Worm (Caenorhabditis elegans): ENCODE data around the gene ule-4.
"Not testable (repeated sequence)": the region's sequence is repeated elsewhere in the genome, so short reads cannot be mapped to it uniquely, and the experiment has no call there.

Gene ule-4

ce11 chrIV:13662570-13662969 is 15.1 kb upstream of the ule-4 start, which contains the start of gene Y45F10C.2:
TSS of gene Y45F10C.2 (minus strand) at chrIV:13662670.
- TF ChIP-seq lin-15B, nhr-48, lsy-2 (tag; optimal IDR thresholded peaks at IDR 0.05): not testable (repeated sequence)

- not testable (repeated sequence) for TF ChIP-seq cey-2 (tag; optimal IDR thresholded peaks at IDR 0.05; ENCODE audit: borderline replicate concordance, insufficient read depth); set-16 (GFP tag; IDR thresholded peaks at IDR 0.05); pha-4 (GFP tag; IDR thresholded peaks at IDR 0.05); pha-4 (tag; optimal IDR thresholded peaks at IDR 0.05)
Observed at ce11 chrIV:13659449-13659848, 12.0 kb upstream of the ule-4 start, which contains the start of gene Y45F10C.1. TSS of gene Y45F10C.1 (minus strand) at chrIV:13659549.

- 0 out of 2 replicates have a peak, but pooled peaks have one; percentile 45 for TF ChIP-seq mdt-29 (GFP tag; IDR thresholded peaks at IDR 0.05)
- TF ChIP-seq snpc-1.2 (GFP tag; IDR thresholded peaks at IDR 0.05): peak; percentile 92
Observed at ce11 chrIV:13658142-13658541, 10.7 kb upstream of the ule-4 start.

ce11 chrIV:13652023-13652422 is 4.6 kb upstream of the ule-4 start, which contains the start of gene Y45F10C.6:
TSS of gene Y45F10C.6 (plus strand) at chrIV:13652323.
- TF ChIP-seq ZK546.5 (tag; optimal IDR thresholded peaks at IDR 0.05); D1046.2 (GFP tag; IDR thresholded peaks at IDR 0.05); nhr-102 (tag; optimal IDR thresholded peaks at IDR 0.05): not testable (repeated sequence)

- TF ChIP-seq R02D3.7 (tag; optimal IDR thresholded peaks at IDR 0.05); nhr-28 (tag; optimal IDR thresholded peaks at IDR 0.05); snpc-1.2 (GFP tag; IDR thresholded peaks at IDR 0.05): not testable (repeated sequence)
Observed at ce11 chrIV:13651411-13651810, 4.0 kb upstream of the ule-4 start, which contains the start of gene C08F11.12. TSS of gene C08F11.12 (minus strand) at chrIV:13651511.

ce11 chrIV:13650238-13650637 is 2.8 kb upstream of the ule-4 start, which contains the start of gene C08F11.17:
TSS of gene C08F11.17 (minus strand) at chrIV:13650338.
- TF ChIP-seq lsy-2 (tag; optimal IDR thresholded peaks at IDR 0.05) (no peak), lir-3 (tag; optimal IDR thresholded peaks at IDR 0.05) (no peak), F26F4.8 (GFP tag; conservative IDR thresholded peaks at IDR 0.05) (no peak), mep-1 (tag; optimal IDR thresholded peaks at IDR 0.05) (no peak), aly-2 (tag; optimal IDR thresholded peaks at IDR 0.05) (no peak), nhr-25 (tag; optimal IDR thresholded peaks at IDR 0.05; ENCODE audit: borderline replicate concordance, insufficient read depth) (no peak)

ce11 chrIV:13649126-13649525 is 1.7 kb upstream of the ule-4 start, which contains the start of gene C08F11.10:
TSS of gene C08F11.10 (minus strand) at chrIV:13649226.
- no peak for TF ChIP-seq zip-2 (tag; optimal IDR thresholded peaks at IDR 0.05)
- no peak for TF ChIP-seq lin-29 (GFP tag; IDR thresholded peaks at IDR 0.05)
- no peak for TF ChIP-seq gei-8 (GFP tag; optimal IDR thresholded peaks at IDR 0.05)

- no peak for TF ChIP-seq dmd-9 (GFP tag; IDR thresholded peaks at IDR 0.05)
- TF ChIP-seq attf-4 (tag; optimal IDR thresholded peaks at IDR 0.05): no peak
- TF ChIP-seq D1046.2 (GFP tag; IDR thresholded peaks at IDR 0.05): no peak
- TF ChIP-seq lin-38 (GFP tag; IDR thresholded peaks at IDR 0.05): no peak
- no peak for TF ChIP-seq lin-1 (GFP tag; IDR thresholded peaks at IDR 0.05)
- TF ChIP-seq nhr-42 (GFP tag; IDR thresholded peaks at IDR 0.05): no peak
- TF ChIP-seq F44E2.7 (GFP tag; IDR thresholded peaks at IDR 0.05): no peak
- no peak for TF ChIP-seq mxl-2 (GFP tag; conservative IDR thresholded peaks at IDR 0.05)
- no peak for TF ChIP-seq dve-1 (tag; optimal IDR thresholded peaks at IDR 0.05; ENCODE audit: insufficient read depth)
- no peak for TF ChIP-seq ZK546.5 (tag; optimal IDR thresholded peaks at IDR 0.05)
- TF ChIP-seq zfp-2 (tag; optimal IDR thresholded peaks at IDR 0.05): no peak
- no peak for TF ChIP-seq vab-7 (GFP tag; IDR thresholded peaks at IDR 0.05)
- TF ChIP-seq ztf-7 (tag; optimal IDR thresholded peaks at IDR 0.05): no peak
Observed at ce11 chrIV:13645823-13646222, 1.6 kb downstream of the ule-4 start, which contains the start of gene srz-29. TSS of gene srz-29 (minus strand) at chrIV:13645923.

All from whole organism, L4 larva.